Fruit fly (Drosophila melanogaster) whole organism, embryonic: ENCODE results near the gene CG7080.
A peak's percentile ranks its signal among the peaks of the same experiment; 100 is the strongest.

Experiments
- Atf3 ChIP-seq: fragments of 200-800 bp; sonication (Bioruptor generic); optimal IDR thresholded peaks from 3 replicates; lab custom pipeline; 2016; ENCODE audit warnings: missing biosample characterization, missing genetic modification characterization
- Atf6 ChIP-seq: fragments of 200-800 bp; sonication (Bioruptor generic); IDR thresholded peaks from 2 replicates; pipeline ENCODE4 v1.3.6; 2022; ENCODE audit warnings: missing biosample characterization, missing genetic modification characterization
- B-H1 ChIP-seq: fragments of 200-800 bp; sonication (Bioruptor generic); IDR thresholded peaks from 3 replicates; pipeline ENCODE4 v1.3.6; 2022; ENCODE audit warnings: missing biosample characterization, missing genetic modification characterization
- BtbVII ChIP-seq: fragments of 200-800 bp; sonication (Bioruptor generic); optimal IDR thresholded peaks from 3 replicates; lab custom pipeline; 2017; ENCODE audit warnings: missing biosample characterization, mild to moderate bottlenecking, missing genetic modification characterization
- CG1024 ChIP-seq: fragments of 200-800 bp; sonication (Bioruptor generic); IDR thresholded peaks from 2 replicates; pipeline ENCODE4 v1.3.6; 2022; ENCODE audit warnings: missing biosample characterization, missing genetic modification characterization
- CG10267 ChIP-seq: fragments of 200-800 bp; sonication (Bioruptor generic); optimal IDR thresholded peaks from 2 replicates; lab custom pipeline; 2018; ENCODE audit warnings: missing biosample characterization, mild to moderate bottlenecking, missing genetic modification characterization, moderate library complexity
- CG10462 ChIP-seq: fragments of 200-800 bp; sonication (Bioruptor generic); optimal IDR thresholded peaks from 2 replicates; lab custom pipeline; 2016; ENCODE audit warnings: missing biosample characterization, missing genetic modification characterization
- CG11085 ChIP-seq: fragments of 200-800 bp; sonication (Bioruptor generic); IDR thresholded peaks from 2 replicates; pipeline ENCODE4 v1.3.6; 2022; ENCODE audit warnings: missing biosample characterization, missing genetic modification characterization
- CG11093 ChIP-seq: fragments of 200-800 bp; sonication (Bioruptor generic); IDR thresholded peaks from 3 replicates; pipeline ENCODE4 v1.3.6; 2022; ENCODE audit warnings: missing biosample characterization, missing genetic modification characterization
- CG11456 ChIP-seq: fragments of 200-800 bp; sonication (Bioruptor generic); IDR thresholded peaks from 3 replicates; pipeline ENCODE4 v1.3.6; 2022; ENCODE audit warnings: missing biosample characterization, missing genetic modification characterization
- CG11695 ChIP-seq: fragments of 200-800 bp; sonication (Bioruptor generic); IDR thresholded peaks from 3 replicates; pipeline ENCODE4 v1.3.6; 2022; ENCODE audit warnings: missing biosample characterization, missing genetic modification characterization
- CG12769 ChIP-seq: fragments of 200-800 bp; sonication (Bioruptor generic); optimal IDR thresholded peaks from 2 replicates; lab custom pipeline; 2019; ENCODE audit warnings: missing biosample characterization, mild to moderate bottlenecking, missing genetic modification characterization, moderate library complexity
- CG13123 ChIP-seq: fragments of 200-800 bp; sonication (Bioruptor generic); optimal IDR thresholded peaks from 2 replicates; lab custom pipeline; 2016; ENCODE audit warnings: missing biosample characterization, missing genetic modification characterization
- CG14710 ChIP-seq: fragments of 200-800 bp; sonication (Bioruptor generic); optimal IDR thresholded peaks from 3 replicates; lab custom pipeline; 2019; ENCODE audit warnings: missing biosample characterization, mild to moderate bottlenecking, missing genetic modification characterization, moderate library complexity
- CG15601 ChIP-seq: fragments of 200-800 bp; sonication (Bioruptor generic); optimal IDR thresholded peaks from 3 replicates; lab custom pipeline; 2019; ENCODE audit warnings: missing biosample characterization, mild to moderate bottlenecking, missing genetic modification characterization, moderate library complexity
- CG1647 ChIP-seq: fragments of 200-800 bp; sonication (Bioruptor generic); optimal IDR thresholded peaks from 3 replicates; lab custom pipeline; 2016; ENCODE audit warnings: missing biosample characterization, missing genetic modification characterization
- CG16813 ChIP-seq: fragments of 200-800 bp; sonication (Bioruptor generic); IDR thresholded peaks from 3 replicates; pipeline ENCODE4 v1.3.6; 2022; ENCODE audit warnings: missing biosample characterization, missing genetic modification characterization; ENCODE audit not compliant: partially characterized antibody
- CG17829 ChIP-seq: fragments of 200-800 bp; optimal IDR thresholded peaks from 2 replicates; lab custom pipeline; 2019; ENCODE audit warnings: missing biosample characterization, mild to moderate bottlenecking, missing genetic modification characterization, moderate library complexity
- CG1792 ChIP-seq: fragments of 200-800 bp; sonication (Bioruptor generic); optimal IDR thresholded peaks from 2 replicates; lab custom pipeline; 2016; ENCODE audit warnings: missing biosample characterization, missing genetic modification characterization
- CG31224 ChIP-seq: fragments of 200-800 bp; sonication (Bioruptor generic); IDR thresholded peaks from 2 replicates; pipeline ENCODE4 v1.3.6; 2022; ENCODE audit warnings: missing biosample characterization, missing genetic modification characterization
- CG4424 ChIP-seq: fragments of 200-800 bp; sonication (Bioruptor generic); optimal IDR thresholded peaks from 3 replicates; lab custom pipeline; 2016; ENCODE audit warnings: missing biosample characterization, missing genetic modification characterization
- CG5953 ChIP-seq: fragments of 200-800 bp; sonication (Bioruptor generic); IDR thresholded peaks from 2 replicates; pipeline ENCODE4 v1.3.6; 2022; ENCODE audit warnings: missing biosample characterization, missing genetic modification characterization
- CG6683 ChIP-seq: fragments of 200-800 bp; sonication (Bioruptor generic); optimal IDR thresholded peaks from 2 replicates; lab custom pipeline; 2017; ENCODE audit warnings: missing biosample characterization, mild to moderate bottlenecking, missing genetic modification characterization, missing genetic modification reagents
- CG7556 ChIP-seq: fragments of 200-800 bp; sonication (Bioruptor generic); optimal IDR thresholded peaks from 2 replicates; lab custom pipeline; 2017; ENCODE audit warnings: missing biosample characterization, mild to moderate bottlenecking, missing genetic modification characterization
- CG7928 ChIP-seq: fragments of 200-800 bp; sonication (Bioruptor generic); optimal IDR thresholded peaks from 2 replicates; lab custom pipeline; 2017; ENCODE audit warnings: missing biosample characterization, mild to moderate bottlenecking, missing genetic modification characterization
- CoRest ChIP-seq: fragments of 200-800 bp; sonication (Bioruptor generic); optimal IDR thresholded peaks from 3 replicates; lab custom pipeline; 2018; ENCODE audit warnings: missing biosample characterization, mild to moderate bottlenecking, missing genetic modification characterization, moderate library complexity
- Dbx ChIP-seq: fragments of 200-800 bp; sonication (Bioruptor generic); IDR thresholded peaks from 3 replicates; pipeline ENCODE4 v1.3.6; 2022; ENCODE audit warnings: missing biosample characterization, missing genetic modification characterization
- Hr3 ChIP-seq: fragments of 200-800 bp; sonication (Bioruptor generic); optimal IDR thresholded peaks from 3 replicates; lab custom pipeline; 2016; ENCODE audit warnings: missing biosample characterization, missing genetic modification characterization
- Kr ChIP-seq: fragments of 200-800 bp; sonication (Bioruptor generic); optimal IDR thresholded peaks from 2 replicates; lab custom pipeline; 2017; ENCODE audit warnings: missing biosample characterization, mild to moderate bottlenecking, missing genetic modification characterization
- Lhr ChIP-seq: fragments of 200-800 bp; sonication (Bioruptor generic); optimal IDR thresholded peaks from 3 replicates; lab custom pipeline; 2017; ENCODE audit warnings: mild to moderate bottlenecking, missing biosample characterization, missing genetic modification reagents, missing genetic modification characterization
- MTF-1 ChIP-seq: fragments of 200-800 bp; sonication (Bioruptor generic); optimal IDR thresholded peaks from 2 replicates; lab custom pipeline; 2018; ENCODE audit warnings: missing biosample characterization, mild to moderate bottlenecking, missing genetic modification characterization, borderline replicate concordance
- Pdp1 ChIP-seq, 2 experiments: fragments of 200-800 bp; sonication (Bioruptor generic); optimal IDR thresholded peaks; 3 replicates each; lab custom pipeline; 2016; ENCODE audit warnings: missing biosample characterization in 2 of 2, missing genetic modification characterization in 2 of 2, mild to moderate bottlenecking in 1 of 2, moderate library complexity in 1 of 2
- Ptx1 ChIP-seq: fragments of 200-800 bp; sonication (Bioruptor generic); IDR thresholded peaks from 2 replicates; pipeline ENCODE4 v1.3.6; 2022; ENCODE audit warnings: missing biosample characterization, missing genetic modification characterization
- Scr ChIP-seq: fragments of 200-800 bp; sonication (Bioruptor generic); IDR thresholded peaks from 2 replicates; pipeline ENCODE4 v1.3.6; 2022; ENCODE audit warnings: missing biosample characterization, missing genetic modification characterization; ENCODE audit not compliant: partially characterized antibody
- Xbp1 ChIP-seq: fragments of 200-800 bp; sonication (Bioruptor generic); optimal IDR thresholded peaks from 3 replicates; lab custom pipeline; 2016; ENCODE audit warnings: missing biosample characterization, mild to moderate bottlenecking, missing genetic modification characterization
- aop ChIP-seq: fragments of 200-800 bp; sonication (Bioruptor generic); IDR thresholded peaks from 2 replicates; pipeline ENCODE4 v1.3.6; 2022; ENCODE audit warnings: missing biosample characterization, missing genetic modification characterization
- bab2 ChIP-seq: fragments of 200-800 bp; sonication (Bioruptor generic); optimal IDR thresholded peaks from 2 replicates; lab custom pipeline; 2016; ENCODE audit warnings: missing biosample characterization, missing genetic modification characterization
- da ChIP-seq: fragments of 200-800 bp; sonication (Bioruptor generic); optimal IDR thresholded peaks from 2 replicates; lab custom pipeline; 2016; ENCODE audit warnings: missing biosample characterization, missing genetic modification characterization
- gem ChIP-seq: fragments of 200-800 bp; sonication (Bioruptor generic); optimal IDR thresholded peaks from 2 replicates; lab custom pipeline; 2019; ENCODE audit warnings: missing biosample characterization, mild to moderate bottlenecking, missing genetic modification characterization, moderate library complexity
- gsb-n ChIP-seq: fragments of 200-800 bp; sonication (Bioruptor generic); optimal IDR thresholded peaks from 3 replicates; lab custom pipeline; 2018; ENCODE audit warnings: missing biosample characterization, mild to moderate bottlenecking, missing genetic modification characterization
- her ChIP-seq: fragments of 200-800 bp; sonication (Bioruptor generic); optimal IDR thresholded peaks from 2 replicates; lab custom pipeline; 2016; ENCODE audit warnings: missing biosample characterization, missing genetic modification characterization
- luna ChIP-seq: fragments of 200-800 bp; sonication (Bioruptor generic); optimal IDR thresholded peaks from 2 replicates; lab custom pipeline; 2016; ENCODE audit warnings: missing biosample characterization, missing genetic modification characterization
- mld ChIP-seq: fragments of 200-800 bp; sonication (Bioruptor generic); IDR thresholded peaks from 3 replicates; pipeline ENCODE4 v1.3.6; 2022; ENCODE audit warnings: missing biosample characterization, missing genetic modification characterization; ENCODE audit not compliant: partially characterized antibody
- nom ChIP-seq: fragments of 200-800 bp; sonication (Bioruptor generic); optimal IDR thresholded peaks from 2 replicates; lab custom pipeline; 2017; ENCODE audit warnings: missing biosample characterization, missing genetic modification characterization, mild to moderate bottlenecking, moderate library complexity, missing genetic modification reagents
- ranshi ChIP-seq: fragments of 200-800 bp; sonication (Bioruptor generic); IDR thresholded peaks from 2 replicates; pipeline ENCODE4 v1.3.6; 2022; ENCODE audit warnings: missing biosample characterization, missing genetic modification characterization
- slbo ChIP-seq: fragments of 200-800 bp; sonication (Bioruptor generic); IDR thresholded peaks from 2 replicates; pipeline ENCODE4 v1.3.6; 2022; ENCODE audit warnings: missing biosample characterization, missing genetic modification characterization
- so ChIP-seq: fragments of 200-800 bp; sonication (Bioruptor generic); IDR thresholded peaks from 3 replicates; pipeline ENCODE4 v1.3.6; 2022; ENCODE audit warnings: missing biosample characterization, missing genetic modification characterization
- ssp ChIP-seq: fragments of 200-800 bp; sonication (Bioruptor generic); IDR thresholded peaks from 2 replicates; pipeline ENCODE4 v1.3.6; 2022; ENCODE audit warnings: missing biosample characterization, missing genetic modification characterization
- ttk ChIP-seq: fragments of 200-800 bp; sonication (Bioruptor generic); IDR thresholded peaks from 2 replicates; pipeline ENCODE4 v2.1.2; 2022; ENCODE audit warnings: missing biosample characterization, missing genetic modification characterization
- zfh2 ChIP-seq: fragments of 200-800 bp; sonication (Bioruptor generic); optimal IDR thresholded peaks from 2 replicates; lab custom pipeline; 2016; ENCODE audit warnings: missing biosample characterization, missing genetic modification characterization

CG7080 gene

dm6 chr3R:22358810-22359209, 29.7 kb downstream of the CG7080 start (continued):
- TF ChIP-seq CG16813 (GFP tag; lab: Robert Waterston, UW): no peak
- no peak for TF ChIP-seq da (GFP tag; lab: Kevin White, UChicago)
- TF ChIP-seq CG11695 (GFP tag; lab: Robert Waterston, UW): peak; percentile 85
- peak; percentile 20 for TF ChIP-seq CG1647 (GFP tag; lab: Kevin White, UChicago)
- TF ChIP-seq Dbx (GFP tag; lab: Robert Waterston, UW): 0 out of 3 replicates have a peak, but pooled peaks have one; percentile 25
- TF ChIP-seq CoRest (tag; lab: Kevin White, UChicago): peak; percentile 68
- no peak for TF ChIP-seq her
- TF ChIP-seq CG11456 (GFP tag; lab: Robert Waterston, UW): 0 out of 3 replicates have a peak, but pooled peaks have one; percentile 35
- TF ChIP-seq nom (GFP tag; lab: Kevin White, UChicago): peak; percentile 44
- peak; percentile 44 for TF ChIP-seq MTF-1 (GFP tag; lab: Kevin White, UChicago)
- TF ChIP-seq CG11093 (GFP tag; lab: Robert Waterston, UW): peak; percentile 54; the same call in 2 of the 3 replicates
- TF ChIP-seq gem (tag; lab: Kevin White, UChicago): peak; percentile 82
- peak; percentile 39 for TF ChIP-seq Kr (GFP tag; lab: Kevin White, UChicago)
- TF ChIP-seq CG10462: peak; percentile 66
- peak; percentile 86 for TF ChIP-seq CG15601
- TF ChIP-seq CG6683 (GFP tag; lab: Kevin White, UChicago): peak; percentile 38
- peak; percentile 35; the same call in 1 of the 2 replicates for TF ChIP-seq ssp (GFP tag; lab: Robert Waterston, UW)
- peak; percentile 33 for TF ChIP-seq Atf3 (GFP tag; lab: Kevin White, UChicago)
- peak; percentile 73 for TF ChIP-seq CG1792 (GFP tag; lab: Kevin White, UChicago)
- peak; percentile 73 for TF ChIP-seq CG4424 (GFP tag; lab: Kevin White, UChicago)
- TF ChIP-seq so (GFP tag; lab: Robert Waterston, UW): peak; percentile 58; the same call in 1 of the 3 replicates
- TF ChIP-seq Scr: no peak
- peak; percentile 67 for TF ChIP-seq CG7556
- TF ChIP-seq CG10267 (tag; lab: Kevin White, UChicago): peak; percentile 65
- peak; percentile 73 for TF ChIP-seq Lhr
- peak in 1 of 2 experiments; percentile 57 for TF ChIP-seq Pdp1 (GFP tag; optimal IDR thresholded peaks at IDR 0.05; lab: Kevin White, UChicago)
- peak; percentile 78 for TF ChIP-seq CG17829 (tag; lab: Kevin White, UChicago)
- peak; percentile 61 for TF ChIP-seq Xbp1 (GFP tag; lab: Kevin White, UChicago)
- peak; percentile 48; the same call in 1 of the 2 replicates for TF ChIP-seq slbo (GFP tag; lab: Robert Waterston, UW)
- peak; percentile 56 for TF ChIP-seq ranshi (GFP tag; lab: Robert Waterston, UW)
- TF ChIP-seq zfh2 (GFP tag; lab: Kevin White, UChicago): no peak
- peak; percentile 65 for TF ChIP-seq CG12769 (tag; lab: Kevin White, UChicago)
- TF ChIP-seq Hr3 (GFP tag; lab: Kevin White, UChicago): peak; percentile 55
- TF ChIP-seq bab2 (GFP tag; lab: Kevin White, UChicago): peak; percentile 70
- peak; percentile 77 for TF ChIP-seq Ptx1 (GFP tag; lab: Robert Waterston, UW)
- TF ChIP-seq CG7928 (GFP tag; lab: Kevin White, UChicago): no peak
- TF ChIP-seq CG1024: peak; percentile 39; the same call in 1 of the 2 replicates
- peak; percentile 69 for TF ChIP-seq CG13123 (GFP tag; lab: Kevin White, UChicago)
- TF ChIP-seq luna (GFP tag; lab: Kevin White, UChicago): no peak
- TF ChIP-seq CG5953 (GFP tag; lab: Robert Waterston, UW): peak; percentile 57; the same call in 1 of the 2 replicates
- TF ChIP-seq CG14710 (tag; lab: Kevin White, UChicago): peak; percentile 87
- TF ChIP-seq ttk (GFP tag; lab: Robert Waterston, UW): peak; percentile 72
- TF ChIP-seq aop (GFP tag; lab: Robert Waterston, UW): no peak
- peak; percentile 34; the same call in 1 of the 2 replicates for TF ChIP-seq Atf6 (GFP tag; lab: Robert Waterston, UW)
- TF ChIP-seq CG11085 (GFP tag; lab: Robert Waterston, UW): peak; percentile 36; the same call in 1 of the 2 replicates
- TF ChIP-seq gsb-n (tag; lab: Kevin White, UChicago): peak; percentile 74
- peak; percentile 76 for TF ChIP-seq B-H1 (GFP tag; lab: Robert Waterston, UW)
- peak; percentile 46 for TF ChIP-seq BtbVII
- TF ChIP-seq CG31224 (GFP tag; lab: Robert Waterston, UW): peak; percentile 32; the same call in 1 of the 2 replicates
- TF ChIP-seq mld (GFP tag; lab: Robert Waterston, UW): no peak
